Worm (Caenorhabditis elegans) whole organism, dauer: ENCODE results near the gene clec-227.

ENCODE experiments used
- unc-62 ChIP-seq: sonication (generic microtip); optimal IDR thresholded peaks from 2 replicates; lab custom pipeline; 2017; ENCODE audit warnings: missing biosample characterization, missing genetic modification reagents, missing genetic modification characterization

Gene clec-227

DNA sequence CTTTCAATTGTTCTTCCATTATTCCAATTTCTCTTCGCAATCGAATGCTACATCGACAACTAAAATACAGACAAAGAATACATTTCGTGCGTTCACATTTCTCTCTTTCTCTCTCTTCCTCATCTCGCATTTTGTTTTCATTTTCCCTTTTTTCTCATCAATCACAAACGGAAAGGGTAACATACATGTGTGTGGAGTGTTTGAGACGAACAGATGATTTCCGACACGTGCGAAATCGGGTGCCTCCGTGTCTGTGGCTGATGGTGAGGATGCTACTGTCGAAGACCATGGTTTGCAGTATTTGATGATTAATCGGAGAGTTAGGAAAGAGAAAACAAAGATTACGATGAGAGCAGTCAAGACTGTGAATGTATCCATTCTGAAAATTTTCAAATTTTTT is 38.4 kb downstream of the clec-227 start, which contains the start of gene R02D5.9:
Gene R02D5.9, minus strand, starts transcription at position 378 of the 400 bp plus-strand sequence.
- TF ChIP-seq unc-62 (GFP tag; lab: Kevin White, UChicago), result no peak

DNA sequence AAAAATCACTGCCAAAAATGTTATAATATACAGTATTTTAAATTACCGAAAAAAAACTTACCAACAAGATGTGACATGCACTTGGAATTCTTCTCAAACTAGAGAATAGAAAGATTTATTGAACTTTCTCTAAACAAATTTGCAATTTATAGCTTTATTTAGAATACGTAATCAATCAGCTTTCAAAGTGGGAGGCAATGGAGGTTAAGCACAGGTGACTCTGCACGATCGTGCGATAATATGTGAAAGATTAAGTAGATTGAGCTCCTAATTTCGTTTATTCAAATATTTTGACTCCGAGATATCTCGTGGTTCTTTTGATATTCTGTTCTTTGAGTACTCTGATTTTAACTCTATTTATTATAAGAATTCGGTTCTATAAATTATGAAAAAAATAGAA is 45.7 kb downstream of the clec-227 start, which contains the start of gene R02D5.6:
Gene R02D5.6, minus strand, starts transcription at position 101 of the 400 bp plus-strand sequence.
- TF ChIP-seq unc-62 (GFP tag; lab: Kevin White, UChicago), result no peak

DNA sequence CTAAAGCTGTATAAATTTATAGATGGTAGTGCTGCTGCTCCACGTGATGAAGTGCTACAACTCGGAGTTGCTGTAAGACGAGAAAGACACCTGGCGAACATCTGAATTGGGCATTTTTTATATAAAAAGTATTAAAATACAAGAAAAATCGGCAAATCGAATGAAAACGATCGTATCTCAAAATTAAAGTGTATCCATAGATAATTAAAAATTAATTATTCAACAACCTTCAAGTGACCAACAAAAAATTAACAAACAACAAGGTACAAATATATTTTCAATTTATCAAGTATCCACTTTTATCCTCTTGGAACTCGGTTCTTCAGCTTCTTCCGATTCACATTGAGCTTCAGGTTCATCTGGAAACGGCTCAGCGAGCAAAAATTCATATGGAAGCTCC is 46.9 kb downstream of the clec-227 start, which contains the start of gene R02D5.8:
Gene R02D5.8, minus strand, starts transcription at position 101 of the 400 bp plus-strand sequence.
- TF ChIP-seq unc-62 (GFP tag; lab: Kevin White, UChicago), result no peak

DNA sequence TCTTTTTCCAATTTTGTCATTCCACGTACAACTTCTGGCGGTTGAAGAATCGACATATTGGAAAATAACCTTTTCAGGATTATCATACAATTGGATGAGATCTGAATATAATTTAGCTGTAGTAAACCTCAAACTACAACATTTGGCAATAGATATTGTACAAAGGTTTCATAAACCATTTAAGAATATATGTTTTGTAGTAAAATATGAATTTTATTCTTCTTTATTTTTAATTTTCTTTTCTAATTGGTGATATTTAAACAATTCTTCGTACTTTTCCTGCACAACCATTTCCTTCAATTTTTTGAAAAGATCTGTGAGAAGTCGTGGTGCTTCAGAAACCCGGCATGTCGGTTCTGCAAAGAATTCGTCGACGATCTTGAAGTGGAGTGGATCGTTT is 48.7 kb downstream of the clec-227 start, which contains the start of gene C53A5.17:
Gene C53A5.17, minus strand, starts transcription at position 101 of the 400 bp plus-strand sequence.
- TF ChIP-seq unc-62 (GFP tag; lab: Kevin White, UChicago), result no peak

DNA sequence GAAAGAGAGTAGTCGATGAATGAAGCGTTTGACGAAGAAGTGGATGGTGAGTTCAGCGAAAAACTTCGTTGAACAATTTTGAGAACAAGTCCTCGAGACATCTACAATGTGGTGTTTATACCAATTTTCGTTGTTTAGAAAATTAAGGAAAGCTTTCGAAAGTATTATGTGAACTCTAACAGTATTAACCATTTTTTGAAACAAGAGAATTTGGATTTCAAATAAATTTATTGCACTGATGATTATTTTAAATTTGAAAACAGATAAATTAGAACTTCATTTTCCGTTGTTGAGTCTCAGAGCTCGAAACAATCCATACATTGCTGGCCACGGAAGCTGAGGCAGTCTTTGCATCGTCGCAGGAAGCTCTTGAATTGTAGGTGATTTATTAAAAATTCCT is 50.2 kb downstream of the clec-227 start, which contains the start of gene C53A5.16:
Gene C53A5.16, minus strand, starts transcription at position 101 of the 400 bp plus-strand sequence.
- TF ChIP-seq unc-62 (GFP tag; lab: Kevin White, UChicago), result no peak

DNA sequence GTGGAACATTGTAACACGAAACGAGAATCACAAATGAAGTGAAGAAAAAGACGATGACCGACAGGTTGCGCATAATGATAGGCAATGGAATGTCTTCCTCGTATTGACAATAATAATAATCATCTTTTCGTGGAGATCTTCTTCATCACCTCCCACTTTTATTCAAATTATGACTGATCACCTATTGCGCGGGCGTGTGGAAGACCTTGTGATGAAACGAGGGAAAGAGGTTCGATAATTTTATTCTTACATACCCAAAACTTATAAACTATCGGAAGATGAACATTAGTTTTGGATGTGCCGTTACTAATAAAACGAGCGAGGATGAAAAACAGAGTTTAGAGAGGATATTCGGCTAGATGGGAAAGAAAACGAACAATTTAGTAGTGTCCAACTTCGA is 50.8 kb downstream of the clec-227 start, which contains the start of gene C53A5.2:
Gene C53A5.2, minus strand, starts transcription at position 101 of the 400 bp plus-strand sequence.
- no peak for TF ChIP-seq unc-62 (GFP tag; lab: Kevin White, UChicago)
